Worm (Caenorhabditis elegans): ENCODE results near the gene nhr-155.

Gene nhr-155

ce11 chrV:590182-590581 lies 50.9 kb downstream of the nhr-155 start, which contains the start of gene ZK488.6:
Gene ZK488.6 (plus strand): TSS chrV:590482.
- TF ChIP-seq egl-18 (GFP tag; IDR thresholded peaks at IDR 0.05) (no peak), ekl-4 (GFP tag; IDR thresholded peaks at IDR 0.05) (no peak), sdz-38 (tag; optimal IDR thresholded peaks at IDR 0.05) (no peak), tlf-1 (GFP tag; optimal IDR thresholded peaks at IDR 0.05) (no peak), lin-40 (tag; optimal IDR thresholded peaks at IDR 0.05) (no peak), lin-35 (GFP tag; optimal IDR thresholded peaks at IDR 0.05) (no peak)
